Fruit fly (Drosophila melanogaster) Kc167 (cell line): Measurements from ENCODE around the gene Rox8.

Experiments used
- Myc ChIP-seq: fragments of >200 bp; optimal IDR thresholded peaks from 2 replicates; lab custom pipeline; 2017; ENCODE audit warnings: missing external identifiers
- Sin3A ChIP-seq: fragments of >200 bp; optimal IDR thresholded peaks from 2 replicates; lab custom pipeline; 2018; ENCODE audit warnings: missing external identifiers
- h ChIP-seq: fragments of >200 bp; optimal IDR thresholded peaks from 3 replicates; lab custom pipeline; 2018; ENCODE audit warnings: missing external identifiers
- insv ChIP-seq: fragments of >200 bp; optimal IDR thresholded peaks from 3 replicates; lab custom pipeline; 2018; ENCODE audit warnings: missing external identifiers
- psq ChIP-seq: fragments of >200 bp; optimal IDR thresholded peaks from 2 replicates; lab custom pipeline; 2017; ENCODE audit warnings: missing external identifiers
- ttk ChIP-seq: sonication (Bioruptor generic); optimal IDR thresholded peaks from 2 replicates; lab custom pipeline; 2017; ENCODE audit warnings: missing external identifiers

dm6 chr3R:24014600-24014999 is 33.5 kb downstream of the Rox8 start:
- TF ChIP-seq Myc (lab: Kevin White, UChicago) (no peak), Sin3A (lab: Kevin White, UChicago) (no peak), ttk (lab: Kevin White, UChicago) (no peak), psq (lab: Kevin White, UChicago) (no peak), insv (lab: Kevin White, UChicago) (no peak), h (lab: Kevin White, UChicago) (no peak)
